Worm (Caenorhabditis elegans): Measurements from ENCODE around the gene zip-1.

ce11 chrIII:12358461-12358860 lies 24.9 kb downstream of the zip-1 start, which contains the start of gene Y75B8A.32:
- no peak for TF ChIP-seq elt-1 (tag; optimal IDR thresholded peaks at IDR 0.05)
- TF ChIP-seq ztf-11 (tag; optimal IDR thresholded peaks at IDR 0.05) = no peak
- no peak for TF ChIP-seq elt-3 (tag; optimal IDR thresholded peaks at IDR 0.05)
- TF ChIP-seq sma-9 (GFP tag; optimal IDR thresholded peaks at IDR 0.05) = no peak
- no peak for TF ChIP-seq sma-9 (tag; optimal IDR thresholded peaks at IDR 0.05)
- TF ChIP-seq mab-5 (tag; optimal IDR thresholded peaks at IDR 0.05) = no peak
- no peak for TF ChIP-seq skn-1 (tag; optimal IDR thresholded peaks at IDR 0.05)

All from whole organism, L2 larva.